Worm (Caenorhabditis elegans) whole organism, L1 larva: Measurements from ENCODE around the gene T04C12.7.

ENCODE experiments used
- C04F5.9 ChIP-seq: sonication (generic microtip); optimal IDR thresholded peaks from 2 replicates; lab custom pipeline; 2016; ENCODE audit warnings: missing genetic modification characterization, missing compliant biosample characterization
- F16B12.6 ChIP-seq: fragments of 150-350 bp; optimal IDR thresholded peaks from 2 replicates; lab custom pipeline; 2014; ENCODE audit warnings: missing biosample characterization, missing genetic modification characterization
- Y116A8C.19 ChIP-seq: sonication (generic microtip); optimal IDR thresholded peaks from 2 replicates; lab custom pipeline; 2016; ENCODE audit warnings: missing compliant biosample characterization, missing genetic modification characterization, borderline replicate concordance
- aha-1 ChIP-seq: fragments of 150-350 bp; optimal IDR thresholded peaks from 2 replicates; lab custom pipeline; 2014; ENCODE audit warnings: missing biosample characterization, missing genetic modification characterization
- ama-1 ChIP-seq: fragments of 150-350 bp; optimal IDR thresholded peaks from 2 replicates; lab custom pipeline; 2014
- ceh-82 ChIP-seq, 3 experiments: fragments of 150-350 bp in 1 of 3; sonication (generic microtip) in 2 of 3; optimal IDR thresholded peaks; 2 replicates each; lab custom pipeline; 2014 to 2017; ENCODE audit warnings: missing biosample characterization in 3 of 3, missing genetic modification characterization in 3 of 3
- ceh-90 ChIP-seq: sonication (generic microtip); optimal IDR thresholded peaks from 2 replicates; lab custom pipeline; 2016; ENCODE audit warnings: missing genetic modification characterization, missing compliant biosample characterization
- ces-1 ChIP-seq: fragments of 150-350 bp; optimal IDR thresholded peaks from 2 replicates; lab custom pipeline; 2014; ENCODE audit warnings: missing biosample characterization, missing genetic modification reagents, missing genetic modification characterization
- dsc-1 ChIP-seq: sonication (generic microtip); optimal IDR thresholded peaks from 2 replicates; lab custom pipeline; 2016; ENCODE audit warnings: mild to moderate bottlenecking, missing genetic modification characterization, missing compliant biosample characterization
- efl-1 ChIP-seq, 4 experiments: fragments of 150-350 bp; optimal IDR thresholded peaks in 3 of 4; peaks in 1 of 4; 1 replicate in 1 of 4; 2 replicates in 3 of 4; lab custom pipeline; 2014; ENCODE audit warnings: missing biosample characterization in 2 of 4, missing genetic modification characterization in 2 of 4, missing genetic modification reagents in 2 of 4
- efl-3 ChIP-seq: fragments of 200-800 bp; sonication (Bioruptor generic); optimal IDR thresholded peaks from 2 replicates; lab custom pipeline; 2018; ENCODE audit warnings: mild to moderate bottlenecking, missing genetic modification characterization, missing compliant biosample characterization
- egl-27 ChIP-seq, 2 experiments: fragments of 150-350 bp in 1 of 2; sonication (generic microtip); optimal IDR thresholded peaks; 3 replicates each; lab custom pipeline; 2017 to 2018; ENCODE audit warnings: missing biosample characterization in 2 of 2, missing genetic modification characterization in 2 of 2, missing genetic modification reagents in 2 of 2
- elt-2 ChIP-seq: sonication (generic microtip); optimal IDR thresholded peaks from 2 replicates; lab custom pipeline; 2016; ENCODE audit warnings: missing genetic modification characterization, mild to moderate bottlenecking, inconsistent platforms, missing compliant biosample characterization, missing genetic modification reagents
- ets-5 ChIP-seq: fragments of 200-800 bp; sonication (Bioruptor generic); IDR thresholded peaks from 2 replicates; pipeline ENCODE4 v1.3.6; 2022; ENCODE audit warnings: missing genetic modification characterization, missing compliant biosample characterization
- fkh-10 ChIP-seq: sonication (generic microtip); optimal IDR thresholded peaks from 2 replicates; lab custom pipeline; 2017; ENCODE audit warnings: missing biosample characterization, missing genetic modification reagents, missing genetic modification characterization
- fkh-4 ChIP-seq: sonication (generic microtip); optimal IDR thresholded peaks from 2 replicates; lab custom pipeline; 2016; ENCODE audit warnings: missing compliant biosample characterization, missing genetic modification characterization, borderline replicate concordance
- fkh-8 ChIP-seq: sonication (generic microtip); optimal IDR thresholded peaks from 2 replicates; lab custom pipeline; 2016; ENCODE audit warnings: mild to moderate bottlenecking, missing genetic modification characterization, missing compliant biosample characterization
- fos-1 ChIP-seq: fragments of 150-350 bp; optimal IDR thresholded peaks from 2 replicates; lab custom pipeline; 2014; ENCODE audit warnings: missing biosample characterization, missing genetic modification characterization
- hlh-17 ChIP-seq: fragments of 200-800 bp; sonication (Bioruptor generic); optimal IDR thresholded peaks from 2 replicates; lab custom pipeline; 2018; ENCODE audit warnings: missing genetic modification characterization, mild to moderate bottlenecking, missing compliant biosample characterization, moderate library complexity, borderline replicate concordance
- irx-1 ChIP-seq: sonication (generic microtip); optimal IDR thresholded peaks from 2 replicates; lab custom pipeline; 2016; ENCODE audit warnings: missing genetic modification characterization, missing compliant biosample characterization
- jun-1 ChIP-seq: fragments of 150-350 bp; optimal IDR thresholded peaks from 2 replicates; lab custom pipeline; 2014; ENCODE audit warnings: missing biosample characterization, missing genetic modification reagents, missing genetic modification characterization
- lin-14 ChIP-seq: fragments of 200-800 bp; sonication (Bioruptor generic); optimal IDR thresholded peaks from 2 replicates; lab custom pipeline; 2018; ENCODE audit warnings: mild to moderate bottlenecking, missing genetic modification characterization, moderate library complexity, missing compliant biosample characterization
- lin-35 ChIP-seq, 2 experiments: fragments of 150-350 bp; optimal IDR thresholded peaks; 2 replicates each; lab custom pipeline; 2014; ENCODE audit warnings: missing biosample characterization in 2 of 2, missing genetic modification characterization in 2 of 2, missing genetic modification reagents in 2 of 2
- lin-39 ChIP-seq: fragments of 150-350 bp; optimal IDR thresholded peaks from 2 replicates; lab custom pipeline; 2014; ENCODE audit warnings: missing biosample characterization, missing genetic modification reagents, missing genetic modification characterization
- lsy-2 ChIP-seq, 2 experiments: fragments of 150-350 bp; optimal IDR thresholded peaks; 2 replicates each; lab custom pipeline; 2014; ENCODE audit warnings: missing biosample characterization in 2 of 2, missing genetic modification characterization in 2 of 2
- mdl-1 ChIP-seq, 2 experiments: fragments of 150-350 bp; optimal IDR thresholded peaks; 2 replicates each; lab custom pipeline; 2014 to 2017; ENCODE audit warnings: missing biosample characterization in 2 of 2, missing genetic modification characterization in 2 of 2, inconsistent platforms in 1 of 2
- nhr-11 ChIP-seq: fragments of 150-350 bp; optimal IDR thresholded peaks from 2 replicates; lab custom pipeline; 2014; ENCODE audit warnings: missing biosample characterization, missing genetic modification characterization
- nhr-12 ChIP-seq: sonication (generic microtip); optimal IDR thresholded peaks from 2 replicates; lab custom pipeline; 2017; ENCODE audit warnings: missing biosample characterization, missing genetic modification characterization
- nhr-19 ChIP-seq: fragments of 200-800 bp; sonication (Bioruptor generic); conservative IDR thresholded peaks from 2 replicates; pipeline ENCODE4 v1.3.6; 2022; ENCODE audit warnings: missing genetic modification characterization, missing compliant biosample characterization
- nhr-20 ChIP-seq: sonication (generic microtip); optimal IDR thresholded peaks from 2 replicates; lab custom pipeline; 2016; ENCODE audit warnings: mild to moderate bottlenecking, missing genetic modification characterization, missing compliant biosample characterization
- nhr-237 ChIP-seq: fragments of 150-350 bp; optimal IDR thresholded peaks from 2 replicates; lab custom pipeline; 2014; ENCODE audit warnings: missing biosample characterization, missing genetic modification characterization
- nhr-28 ChIP-seq: fragments of 150-350 bp; optimal IDR thresholded peaks from 2 replicates; lab custom pipeline; 2014; ENCODE audit warnings: missing biosample characterization, missing genetic modification characterization
- nhr-77 ChIP-seq: fragments of 150-350 bp; optimal IDR thresholded peaks from 2 replicates; lab custom pipeline; 2014; ENCODE audit warnings: missing biosample characterization, missing genetic modification characterization
- pag-3 ChIP-seq: sonication (generic microtip); optimal IDR thresholded peaks from 2 replicates; lab custom pipeline; 2017; ENCODE audit warnings: missing genetic modification characterization, mild to moderate bottlenecking, missing compliant biosample characterization, antibody characterized with exemption, borderline replicate concordance; ENCODE audit not compliant: insufficient read depth
- pqm-1 ChIP-seq: sonication (generic microtip); optimal IDR thresholded peaks from 3 replicates; lab custom pipeline; 2017; ENCODE audit warnings: missing biosample characterization, missing genetic modification characterization
- skn-1 ChIP-seq: fragments of 150-350 bp; optimal IDR thresholded peaks from 2 replicates; lab custom pipeline; 2014; ENCODE audit warnings: missing biosample characterization, missing genetic modification characterization
- snpc-4 ChIP-seq: fragments of 150-350 bp; optimal IDR thresholded peaks from 2 replicates; lab custom pipeline; 2014; ENCODE audit warnings: missing biosample characterization, missing genetic modification characterization
- snu-23 ChIP-seq: sonication (generic microtip); optimal IDR thresholded peaks from 2 replicates; lab custom pipeline; 2016; ENCODE audit warnings: missing genetic modification characterization, missing compliant biosample characterization
- sox-4 ChIP-seq: sonication (generic microtip); optimal IDR thresholded peaks from 2 replicates; lab custom pipeline; 2016; ENCODE audit warnings: missing genetic modification characterization, missing compliant biosample characterization
- tbx-2 ChIP-seq: sonication (generic microtip); optimal IDR thresholded peaks from 2 replicates; lab custom pipeline; 2016; ENCODE audit warnings: missing genetic modification characterization, missing compliant biosample characterization
- tlp-1 ChIP-seq: fragments of 150-350 bp; optimal IDR thresholded peaks from 2 replicates; lab custom pipeline; 2014; ENCODE audit warnings: missing biosample characterization, missing genetic modification characterization
- unc-130 ChIP-seq: fragments of 150-350 bp; optimal IDR thresholded peaks from 2 replicates; lab custom pipeline; 2017; ENCODE audit warnings: missing biosample characterization, missing genetic modification characterization, inconsistent platforms
- unc-30 ChIP-seq: sonication (generic microtip); optimal IDR thresholded peaks from 2 replicates; lab custom pipeline; 2017; ENCODE audit warnings: missing biosample characterization, missing genetic modification characterization
- unc-62 ChIP-seq: fragments of 150-350 bp; optimal IDR thresholded peaks from 2 replicates; lab custom pipeline; 2014; ENCODE audit warnings: missing biosample characterization, missing genetic modification reagents, missing genetic modification characterization
- unc-86 ChIP-seq: sonication (generic microtip); optimal IDR thresholded peaks from 2 replicates; lab custom pipeline; 2016; ENCODE audit warnings: missing genetic modification characterization, missing compliant biosample characterization
- xbp-1 ChIP-seq: sonication (generic microtip); optimal IDR thresholded peaks from 2 replicates; lab custom pipeline; 2016; ENCODE audit warnings: missing genetic modification characterization, missing compliant biosample characterization
- zag-1 ChIP-seq: fragments of 150-350 bp; optimal IDR thresholded peaks from 2 replicates; lab custom pipeline; 2014; ENCODE audit warnings: missing biosample characterization, missing genetic modification characterization
- zip-4 ChIP-seq: fragments of 200-800 bp; sonication (Bioruptor generic); optimal IDR thresholded peaks from 2 replicates; lab custom pipeline; 2018; ENCODE audit warnings: mild to moderate bottlenecking, missing genetic modification characterization, moderate library complexity, missing compliant biosample characterization
- ztf-11 ChIP-seq, 2 experiments: sonication (generic microtip); optimal IDR thresholded peaks; 2 replicates each; lab custom pipeline; 2016 to 2017; ENCODE audit warnings: missing genetic modification characterization in 2 of 2, missing biosample characterization in 1 of 2, missing compliant biosample characterization in 1 of 2
- ztf-4 ChIP-seq: fragments of 150-350 bp; optimal IDR thresholded peaks from 2 replicates; lab custom pipeline; 2014; ENCODE audit warnings: missing biosample characterization, missing genetic modification characterization

The T04C12.7 gene

ce11 chrV:11078874-11079273 lies 24.9 kb downstream of the T04C12.7 start:
- peak; percentile 66 for TF ChIP-seq jun-1 (tag; lab: Kevin White, UChicago)
- no peak for TF ChIP-seq lin-39 (tag; lab: Kevin White, UChicago)

ce11 chrV:11080345-11081102 lies 26.6 kb downstream of the T04C12.7 start, which contains the start of gene act-1:
Gene act-1, plus strand, starts transcription at chrV:11081052.
- no peak for TF ChIP-seq ets-5 (GFP tag; lab: Robert Waterston, UW)
- no peak for TF ChIP-seq Y116A8C.19 (tag; lab: Kevin White, UChicago)
- TF ChIP-seq efl-1 (optimal IDR thresholded peaks at IDR 0.05; lab: Kevin White, UChicago) = peak in 1 of 2 experiments; percentile 18
- peak in 1 of 2 experiments; percentile 71 for TF ChIP-seq efl-1 (GFP tag; optimal IDR thresholded peaks at IDR 0.05 in 1 of 2; lab: Kevin White, UChicago)
- TF ChIP-seq F16B12.6 (tag; lab: Kevin White, UChicago) = no peak
- TF ChIP-seq ceh-82 (tag; optimal IDR thresholded peaks at IDR 0.05; lab: Kevin White, UChicago) = no peak
- TF ChIP-seq nhr-77 (tag; lab: Kevin White, UChicago) = peak; percentile 50
- peak; percentile 60 for TF ChIP-seq dsc-1
- no peak for TF ChIP-seq snpc-4 (tag; lab: Kevin White, UChicago)
- TF ChIP-seq mdl-1 (tag; optimal IDR thresholded peaks at IDR 0.05; lab: Kevin White, UChicago) = peak in 1 of 2 experiments; percentile 12
- no peak for TF ChIP-seq skn-1 (tag; lab: Kevin White, UChicago)
- TF ChIP-seq snu-23 (GFP tag; lab: Kevin White, UChicago) = peak; percentile 38
- TF ChIP-seq elt-2 (tag; lab: Kevin White, UChicago) = peak; percentile 86
- TF ChIP-seq nhr-237 (tag; lab: Kevin White, UChicago) = no peak
- no peak for TF ChIP-seq ces-1 (GFP tag; lab: Kevin White, UChicago)
- TF ChIP-seq fkh-4 (tag; lab: Kevin White, UChicago) = peak; percentile 44
- TF ChIP-seq lin-14 (GFP tag; lab: Kevin White, UChicago) = peak; percentile 67
- TF ChIP-seq unc-30 (tag; lab: Kevin White, UChicago) = no peak
- no peak for TF ChIP-seq ceh-90 (tag; lab: Kevin White, UChicago)
- TF ChIP-seq zip-4 (GFP tag; lab: Kevin White, UChicago) = peak; percentile 14
- peak; percentile 1 for TF ChIP-seq xbp-1
- TF ChIP-seq fkh-10 (GFP tag; lab: Kevin White, UChicago) = no peak
- no peak for TF ChIP-seq C04F5.9 (tag; lab: Kevin White, UChicago)
- no peak for TF ChIP-seq unc-86 (tag; lab: Kevin White, UChicago)
- peak; percentile 19 for TF ChIP-seq unc-130 (tag; lab: Kevin White, UChicago)
- TF ChIP-seq fos-1 (tag; lab: Kevin White, UChicago) = no peak
- no peak for TF ChIP-seq ztf-11 (tag; optimal IDR thresholded peaks at IDR 0.05; lab: Kevin White, UChicago)
- no peak for TF ChIP-seq nhr-28 (tag; lab: Kevin White, UChicago)
- TF ChIP-seq efl-3 = no peak
- no peak for TF ChIP-seq hlh-17 (GFP tag; lab: Kevin White, UChicago)
- TF ChIP-seq zag-1 = no peak
- TF ChIP-seq aha-1 (tag; lab: Kevin White, UChicago) = no peak
- no peak for TF ChIP-seq unc-62 (GFP tag; lab: Kevin White, UChicago)
- TF ChIP-seq pag-3 = peak; percentile 35
- TF ChIP-seq egl-27 (tag; optimal IDR thresholded peaks at IDR 0.05; lab: Kevin White, UChicago) = no peak
- TF ChIP-seq sox-4 (tag; lab: Kevin White, UChicago) = no peak
- TF ChIP-seq pqm-1 (tag; lab: Kevin White, UChicago) = peak; percentile 65
- TF ChIP-seq tlp-1 (tag; lab: Kevin White, UChicago) = peak; percentile 75
- peak in 1 of 2 experiments; percentile 3 for TF ChIP-seq lin-35 (GFP tag; optimal IDR thresholded peaks at IDR 0.05; lab: Kevin White, UChicago)
- TF ChIP-seq lsy-2 (tag; optimal IDR thresholded peaks at IDR 0.05; lab: Kevin White, UChicago) = peak; percentile 11 to 51
- TF ChIP-seq nhr-12 (tag; lab: Kevin White, UChicago) = no peak
- TF ChIP-seq nhr-20 (tag; lab: Kevin White, UChicago) = peak; percentile 55
- TF ChIP-seq tbx-2 = peak; percentile 21
- peak; percentile 79 for TF ChIP-seq nhr-19 (GFP tag; lab: Robert Waterston, UW)
- TF ChIP-seq ztf-4 (tag; lab: Kevin White, UChicago) = no peak
- TF ChIP-seq irx-1 (tag; lab: Kevin White, UChicago) = no peak
- TF ChIP-seq ama-1 = no peak
- peak; percentile 61 for TF ChIP-seq nhr-11 (tag; lab: Kevin White, UChicago)
- no peak for TF ChIP-seq fkh-8 (tag; lab: Kevin White, UChicago)
